In the genomic region with DNA sequence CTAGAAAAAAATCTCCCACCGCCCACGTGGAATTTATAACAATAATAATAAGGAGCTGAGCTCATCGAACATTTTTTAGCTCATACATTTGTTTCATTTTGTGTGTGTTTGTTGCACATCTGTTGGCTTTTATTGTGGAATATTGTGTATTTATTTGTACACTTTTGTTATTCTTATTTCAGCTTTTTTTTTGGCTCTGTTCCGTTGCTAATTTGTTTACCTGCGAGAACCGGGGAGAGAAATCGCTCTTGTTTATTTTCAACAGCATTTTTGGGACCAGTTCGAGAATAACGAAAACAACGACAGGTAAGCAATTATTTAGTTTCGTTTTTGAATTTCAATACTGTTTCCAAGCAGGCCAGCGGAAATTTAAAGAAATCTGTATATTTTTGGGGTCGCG, we compare ENCODE assay signal across 3 fruit fly cellular contexts.
A peak's percentile ranks its signal among the peaks of the same experiment; 100 is the strongest.
TF ChIP-seq lines count a peak whose summit lies in the region.

No protein-coding gene starts in this region.

- no peak for TF ChIP-seq CTCF in whole organism, embryonic (GFP tag; optimal IDR thresholded peaks at IDR 0.05; lab: Kevin White, UChicago)

TF ChIP-seq in whole organism, embryonic, 481 proteins besides CTCF, POLR2A, EP300 and RAD21:
- TF ChIP-seq sd (tag; optimal IDR thresholded peaks at IDR 0.05; lab: Kevin White, UChicago) (peak; percentile 66), ATbp (GFP tag; optimal IDR thresholded peaks at IDR 0.05; lab: Kevin White, UChicago) (peak; percentile 48), CG14014 (GFP tag; IDR thresholded peaks at IDR 0.05; lab: Robert Waterston, UW) (peak; percentile 27; the same call in 1 of the 2 replicates), fd3F (GFP tag; optimal IDR thresholded peaks at IDR 0.05; lab: Kevin White, UChicago) (peak; percentile 21), Rfx (GFP tag; IDR thresholded peaks at IDR 0.05; lab: Robert Waterston, UW) (peak; percentile 18; the same call in 1 of the 2 replicates), CG7372 (GFP tag; IDR thresholded peaks at IDR 0.05; lab: Robert Waterston, UW) (no peak), CG17568 (GFP tag; optimal IDR thresholded peaks at IDR 0.05; lab: Kevin White, UChicago) (peak; percentile 44), CG12769 (tag; optimal IDR thresholded peaks at IDR 0.05; lab: Kevin White, UChicago) (peak; percentile 16), zfh1 (GFP tag; IDR thresholded peaks at IDR 0.05; lab: Robert Waterston, UW) (no peak), CG12744 (GFP tag; optimal IDR thresholded peaks at IDR 0.05; lab: Kevin White, UChicago) (no peak), lab (GFP tag; optimal IDR thresholded peaks at IDR 0.05; lab: Kevin White, UChicago) (peak; percentile 11), CG15601 (tag; optimal IDR thresholded peaks at IDR 0.05; lab: Kevin White, UChicago) (peak; percentile 14)

TF ChIP-seq in whole organism, prepupa, 60 proteins besides CTCF, POLR2A, EP300 and RAD21:
- TF ChIP-seq CG6276 (GFP tag; optimal IDR thresholded peaks at IDR 0.05; lab: Kevin White, UChicago) (no peak), fkh (GFP tag; optimal IDR thresholded peaks at IDR 0.05; lab: Kevin White, UChicago) (peak; percentile 56)

TF ChIP-seq in whole organism, wandering third instar larva, 38 proteins besides CTCF, POLR2A, EP300 and RAD21:
- TF ChIP-seq Vsx2 (GFP tag; optimal IDR thresholded peaks at IDR 0.05; lab: Kevin White, UChicago; ENCODE audit: partially characterized antibody), result no peak
- TF ChIP-seq sv (GFP tag; optimal IDR thresholded peaks at IDR 0.05; lab: Kevin White, UChicago), result no peak
- TF ChIP-seq pan (optimal IDR thresholded peaks at IDR 0.05; lab: Kevin White, UChicago), result no peak
- TF ChIP-seq Hr83 (GFP tag; optimal IDR thresholded peaks at IDR 0.05; lab: Kevin White, UChicago; ENCODE audit: poor library complexity, severe bottlenecking), result no peak
- no peak for TF ChIP-seq GATAd (GFP tag; optimal IDR thresholded peaks at IDR 0.05; lab: Kevin White, UChicago)
- TF ChIP-seq OdsH (GFP tag; optimal IDR thresholded peaks at IDR 0.05; lab: Kevin White, UChicago), result no peak
- peak; percentile 40 for TF ChIP-seq h (GFP tag; optimal IDR thresholded peaks at IDR 0.05; lab: Kevin White, UChicago)
TF ChIP-seq in whole organism, wandering third instar larva: peak in this region for 1.
